Fruit fly (Drosophila melanogaster) whole organism, adult: ENCODE measurements around the gene Cisd2.

ENCODE experiments used
- CG11617 ChIP-seq: fragments of 200-800 bp; sonication (Bioruptor generic); optimal IDR thresholded peaks from 2 replicates; lab custom pipeline; 2017; ENCODE audit warnings: mild to moderate bottlenecking, missing biosample characterization, missing genetic modification reagents, missing genetic modification characterization
- CG12768 ChIP-seq: fragments of 200-800 bp; sonication (Bioruptor generic); optimal IDR thresholded peaks from 2 replicates; lab custom pipeline; 2017; ENCODE audit warnings: missing biosample characterization, missing genetic modification characterization, mild to moderate bottlenecking, moderate library complexity, missing genetic modification reagents
- CG14711 ChIP-seq: fragments of 200-800 bp; sonication (Bioruptor generic); optimal IDR thresholded peaks from 2 replicates; lab custom pipeline; 2018; ENCODE audit warnings: missing biosample characterization, mild to moderate bottlenecking, missing genetic modification characterization, moderate library complexity
- CG1620 ChIP-seq: fragments of 200-800 bp; sonication (Bioruptor generic); optimal IDR thresholded peaks from 2 replicates; lab custom pipeline; 2016; ENCODE audit warnings: missing biosample characterization, missing genetic modification characterization
- CG33017 ChIP-seq: fragments of 200-800 bp; sonication (Bioruptor generic); optimal IDR thresholded peaks from 2 replicates; lab custom pipeline; 2018; ENCODE audit warnings: missing biosample characterization, mild to moderate bottlenecking, missing genetic modification characterization, moderate library complexity
- Clk ChIP-seq: fragments of 200-800 bp; sonication (Bioruptor generic); optimal IDR thresholded peaks from 2 replicates; lab custom pipeline; 2017; ENCODE audit warnings: missing biosample characterization, missing genetic modification characterization
- Hr96 ChIP-seq: fragments of 200-800 bp; sonication (Bioruptor generic); optimal IDR thresholded peaks from 2 replicates; lab custom pipeline; 2016; ENCODE audit warnings: missing biosample characterization, missing genetic modification characterization
- Mnt ChIP-seq: fragments of 200-800 bp; sonication (Bioruptor generic); optimal IDR thresholded peaks from 2 replicates; lab custom pipeline; 2016; ENCODE audit warnings: missing biosample characterization, mild to moderate bottlenecking, missing genetic modification characterization
- cic ChIP-seq: fragments of 200-800 bp; sonication (Bioruptor generic); optimal IDR thresholded peaks from 2 replicates; lab custom pipeline; 2017; ENCODE audit warnings: missing biosample characterization, mild to moderate bottlenecking, missing genetic modification characterization, moderate library complexity
- cnc ChIP-seq, 2 experiments: fragments of >200 bp; optimal IDR thresholded peaks; 2 replicates each; lab custom pipeline; 2017
- pad ChIP-seq: fragments of 200-800 bp; sonication (Bioruptor generic); optimal IDR thresholded peaks from 3 replicates; lab custom pipeline; 2017; ENCODE audit warnings: missing biosample characterization, missing genetic modification characterization, mild to moderate bottlenecking, moderate library complexity, missing genetic modification reagents
- tj ChIP-seq: fragments of 200-800 bp; sonication (Bioruptor generic); optimal IDR thresholded peaks from 3 replicates; lab custom pipeline; 2017; ENCODE audit warnings: missing biosample characterization, mild to moderate bottlenecking, missing genetic modification characterization, moderate library complexity
- toe ChIP-seq: fragments of 200-800 bp; sonication (Bioruptor generic); optimal IDR thresholded peaks from 2 replicates; lab custom pipeline; 2016; ENCODE audit warnings: missing biosample characterization, missing genetic modification characterization

Cisd2 gene

dm6 chr3R:29198299-29198698 is 24.9 kb downstream of the Cisd2 start:
- no peak for TF ChIP-seq CG33017
- no peak for TF ChIP-seq Clk (GFP tag; lab: Kevin White, UChicago)
- no peak for TF ChIP-seq CG12768 (GFP tag; lab: Kevin White, UChicago)
- no peak for TF ChIP-seq cic (GFP tag; lab: Kevin White, UChicago)
- no peak for TF ChIP-seq pad (GFP tag; lab: Kevin White, UChicago)
- TF ChIP-seq tj (GFP tag; lab: Kevin White, UChicago): no peak
- TF ChIP-seq toe (GFP tag; lab: Kevin White, UChicago): no peak

DNA sequence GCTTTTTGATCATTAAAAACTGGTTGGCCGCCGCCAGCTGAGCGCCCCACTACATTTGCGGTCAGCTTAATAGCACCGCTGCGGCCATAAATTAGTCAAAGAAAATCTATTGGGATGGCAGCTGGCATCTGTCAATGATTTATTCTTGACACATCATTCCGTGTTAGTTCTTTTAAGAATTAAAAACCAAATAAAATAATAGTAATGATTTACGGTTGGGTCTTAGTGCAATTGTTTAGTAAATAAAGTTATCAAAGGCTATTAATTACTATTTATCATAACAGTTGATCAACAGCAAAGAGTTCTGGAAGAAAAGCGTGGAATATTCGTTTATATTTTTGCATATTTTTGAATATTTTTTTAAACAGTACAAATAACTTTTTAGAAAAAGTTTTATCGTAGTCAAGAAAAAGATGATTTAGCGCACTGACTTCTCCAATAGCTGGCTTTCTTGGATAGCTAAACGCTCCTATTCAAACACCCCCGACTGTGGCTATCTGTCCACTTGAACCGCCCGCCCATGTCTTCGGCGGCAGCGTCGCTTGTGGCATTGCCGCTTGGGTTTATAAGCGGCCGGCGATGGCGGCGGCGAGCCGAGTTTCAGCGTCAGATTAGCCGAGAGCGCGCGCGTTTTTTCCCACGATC is 26.1 kb downstream of the Cisd2 start, which contains the start of gene CG14515:
CG14515 (plus strand) TSS at position 590 of the 645 bp plus-strand sequence.
- no peak for TF ChIP-seq cnc (optimal IDR thresholded peaks at IDR 0.05; lab: Kevin White, UChicago)

DNA sequence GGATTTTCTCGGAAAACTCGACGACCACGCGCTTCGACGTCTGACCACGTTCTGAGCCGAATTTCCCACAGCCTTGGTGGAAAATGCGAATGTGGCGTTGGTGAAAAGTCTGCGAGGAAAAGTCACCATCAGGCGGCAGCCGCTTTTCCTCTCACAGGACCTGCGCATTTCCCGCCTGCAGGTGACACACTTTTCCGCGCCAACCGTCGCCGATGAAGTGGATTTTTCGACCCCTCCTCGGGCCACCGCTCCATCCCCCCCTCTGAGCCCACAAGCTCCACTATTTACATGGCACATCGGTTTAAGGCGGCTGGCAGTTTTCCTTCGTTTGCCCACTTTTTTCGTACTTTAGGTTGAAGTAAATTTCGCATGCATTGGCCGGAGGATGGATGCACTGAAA is 28.3 kb downstream of the Cisd2 start, which contains the start of gene jus:
jus (minus strand) TSS at position 38 of the 400 bp plus-strand sequence.
- no peak for TF ChIP-seq toe (GFP tag; lab: Kevin White, UChicago)
- no peak for TF ChIP-seq Hr96 (GFP tag; lab: Kevin White, UChicago)
- no peak for TF ChIP-seq CG33017
- peak; percentile 22 for TF ChIP-seq pad (GFP tag; lab: Kevin White, UChicago)
- no peak for TF ChIP-seq CG1620 (GFP tag; lab: Kevin White, UChicago)
- no peak for TF ChIP-seq Mnt

- TF ChIP-seq CG11617 (GFP tag; lab: Kevin White, UChicago) (no peak), tj (GFP tag; lab: Kevin White, UChicago) (no peak), pad (GFP tag; lab: Kevin White, UChicago) (no peak), Clk (GFP tag; lab: Kevin White, UChicago) (no peak), CG14711 (no peak)
Measured at dm6 chr3R:29190984-29191383, 32.2 kb downstream of the Cisd2 start.
